Fruit fly (Drosophila melanogaster) whole organism, embryonic: ENCODE results near the gene prt.

ENCODE experiments used
- CG43689 ChIP-seq: fragments of 200-800 bp; sonication (Bioruptor generic); IDR thresholded peaks from 2 replicates; pipeline ENCODE4 v1.3.6; 2022; ENCODE audit warnings: missing biosample characterization, missing genetic modification characterization
- slbo ChIP-seq: fragments of 200-800 bp; sonication (Bioruptor generic); IDR thresholded peaks from 2 replicates; pipeline ENCODE4 v1.3.6; 2022; ENCODE audit warnings: missing biosample characterization, missing genetic modification characterization

dm6 chr3R:23709508-23710208, 10.8 kb upstream of the prt start, which contains the start of gene CG10301:
- peak; percentile 27; the same call in 1 of the 2 replicates for TF ChIP-seq slbo (GFP tag; lab: Robert Waterston, UW)
- no peak for TF ChIP-seq CG43689 (GFP tag; lab: Robert Waterston, UW)
